Worm (Caenorhabditis elegans) whole organism, early embryonic: ENCODE measurements around the gene col-167.

Experiments used
- B0310.2 ChIP-seq: sonication (generic microtip); optimal IDR thresholded peaks from 2 replicates; lab custom pipeline; 2016; ENCODE audit warnings: mild to moderate bottlenecking, missing genetic modification characterization, missing compliant biosample characterization
- F13C5.2 ChIP-seq: sonication (generic microtip); optimal IDR thresholded peaks from 2 replicates; lab custom pipeline; 2017; ENCODE audit warnings: mild to moderate bottlenecking, missing genetic modification characterization, inconsistent platforms, missing compliant biosample characterization
- aly-1 ChIP-seq: sonication (generic microtip); optimal IDR thresholded peaks from 2 replicates; lab custom pipeline; 2016; ENCODE audit warnings: missing genetic modification characterization, missing compliant biosample characterization
- ama-1 ChIP-seq: fragments of 150-350 bp; optimal IDR thresholded peaks from 2 replicates; lab custom pipeline; 2014
- ets-7 ChIP-seq: sonication (generic microtip); optimal IDR thresholded peaks from 2 replicates; lab custom pipeline; 2016; ENCODE audit warnings: missing genotype, missing genetic modification characterization, missing compliant biosample characterization
- flt-1 ChIP-seq: fragments of 200-800 bp; sonication (Bioruptor generic); IDR thresholded peaks from 2 replicates; pipeline ENCODE4 v1.3.6; 2022; ENCODE audit warnings: missing genetic modification characterization, missing compliant biosample characterization
- hnd-1 ChIP-seq: sonication (generic microtip); optimal IDR thresholded peaks from 2 replicates; lab custom pipeline; 2016; ENCODE audit warnings: missing genetic modification characterization, missing compliant biosample characterization
- pes-1 ChIP-seq: fragments of 200-800 bp; sonication (Bioruptor generic); IDR thresholded peaks from 2 replicates; pipeline ENCODE4 v1.3.6; 2022; ENCODE audit warnings: missing genetic modification reagents, missing genetic modification characterization, missing compliant biosample characterization
- scrt-1 ChIP-seq: fragments of 200-800 bp; sonication (Bioruptor generic); IDR thresholded peaks from 2 replicates; pipeline ENCODE4 v1.3.6; 2022; ENCODE audit warnings: missing genetic modification characterization, missing compliant biosample characterization
- sea-1 ChIP-seq: fragments of 200-800 bp; sonication (Bioruptor generic); conservative IDR thresholded peaks from 2 replicates; pipeline ENCODE4 v1.3.6; 2022; ENCODE audit warnings: missing genetic modification characterization, missing compliant biosample characterization

- TF ChIP-seq flt-1 (GFP tag; lab: Robert Waterston, UW) = no peak
- TF ChIP-seq ama-1 (lab: Kevin White, UChicago) = no peak
- no peak for TF ChIP-seq scrt-1 (GFP tag; lab: Robert Waterston, UW)
- TF ChIP-seq ets-7 (tag; lab: Kevin White, UChicago) = no peak
- no peak for TF ChIP-seq B0310.2 (tag; lab: Kevin White, UChicago)
- no peak for TF ChIP-seq F13C5.2 (tag; lab: Kevin White, UChicago)
- TF ChIP-seq hnd-1 (tag; lab: Kevin White, UChicago) = no peak
- no peak for TF ChIP-seq pes-1 (GFP tag; lab: Robert Waterston, UW)
- TF ChIP-seq aly-1 (tag; lab: Kevin White, UChicago) = no peak
- no peak for TF ChIP-seq sea-1 (GFP tag; lab: Robert Waterston, UW)
Observed at ce11 chrX:6331409-6331808, 8.1 kb downstream of the col-167 start, which contains the start of gene col-170.
